Worm (Caenorhabditis elegans) whole organism, L4 larva: Measurements from ENCODE around the gene cpn-2.

Experiments used
- T26A8.4 ChIP-seq: fragments of 200-800 bp; sonication (Bioruptor generic); IDR thresholded peaks from 2 replicates; pipeline ENCODE4 v1.3.6; 2022; ENCODE audit warnings: missing genetic modification characterization, missing compliant biosample characterization
- ZK546.5 ChIP-seq, 2 experiments: sonication (generic microtip); optimal IDR thresholded peaks; 2 replicates each; lab custom pipeline; 2017; ENCODE audit warnings: missing biosample characterization in 2 of 2, missing genetic modification characterization in 2 of 2
- daf-8 ChIP-seq: fragments of 200-800 bp; sonication (Bioruptor generic); IDR thresholded peaks from 2 replicates; pipeline ENCODE4 v1.3.6; 2022; ENCODE audit warnings: missing genetic modification characterization, missing compliant biosample characterization
- dve-1 ChIP-seq: sonication (generic microtip); optimal IDR thresholded peaks from 2 replicates; lab custom pipeline; 2017; ENCODE audit warnings: antibody characterized with exemption, mild to moderate bottlenecking, missing genetic modification characterization, missing compliant biosample characterization; ENCODE audit not compliant: insufficient read depth
- jun-1 ChIP-seq: fragments of 150-350 bp; optimal IDR thresholded peaks from 2 replicates; lab custom pipeline; 2014; ENCODE audit warnings: missing biosample characterization, missing genetic modification reagents, missing genetic modification characterization
- nhr-77 ChIP-seq: fragments of 150-350 bp; optimal IDR thresholded peaks from 2 replicates; lab custom pipeline; 2014; ENCODE audit warnings: missing biosample characterization, missing genetic modification characterization

ce11 chrII:354494-354893 is 16.9 kb downstream of the cpn-2 start:
- TF ChIP-seq ZK546.5 (tag; optimal IDR thresholded peaks at IDR 0.05; lab: Kevin White, UChicago) (no peak), daf-8 (no peak), dve-1 (tag; lab: Kevin White, UChicago) (no peak), jun-1 (tag; lab: Kevin White, UChicago) (no peak), T26A8.4 (GFP tag; lab: Robert Waterston, UW) (no peak), nhr-77 (no peak)
